Fruit fly (Drosophila melanogaster) whole organism, adult: ENCODE results near the gene CG3345.

ENCODE experiments used
- CG11617 ChIP-seq: fragments of 200-800 bp; sonication (Bioruptor generic); optimal IDR thresholded peaks from 2 replicates; lab custom pipeline; 2017; ENCODE audit warnings: mild to moderate bottlenecking, missing biosample characterization, missing genetic modification reagents, missing genetic modification characterization
- CG14711 ChIP-seq: fragments of 200-800 bp; sonication (Bioruptor generic); optimal IDR thresholded peaks from 2 replicates; lab custom pipeline; 2018; ENCODE audit warnings: missing biosample characterization, mild to moderate bottlenecking, missing genetic modification characterization, moderate library complexity
- CG1620 ChIP-seq: fragments of 200-800 bp; sonication (Bioruptor generic); optimal IDR thresholded peaks from 2 replicates; lab custom pipeline; 2016; ENCODE audit warnings: missing biosample characterization, missing genetic modification characterization
- CG5204 ChIP-seq: fragments of 200-800 bp; sonication (Bioruptor generic); optimal IDR thresholded peaks from 2 replicates; lab custom pipeline; 2016; ENCODE audit warnings: missing biosample characterization, missing genetic modification characterization
- Hr96 ChIP-seq: fragments of 200-800 bp; sonication (Bioruptor generic); optimal IDR thresholded peaks from 2 replicates; lab custom pipeline; 2016; ENCODE audit warnings: missing biosample characterization, missing genetic modification characterization

DNA sequence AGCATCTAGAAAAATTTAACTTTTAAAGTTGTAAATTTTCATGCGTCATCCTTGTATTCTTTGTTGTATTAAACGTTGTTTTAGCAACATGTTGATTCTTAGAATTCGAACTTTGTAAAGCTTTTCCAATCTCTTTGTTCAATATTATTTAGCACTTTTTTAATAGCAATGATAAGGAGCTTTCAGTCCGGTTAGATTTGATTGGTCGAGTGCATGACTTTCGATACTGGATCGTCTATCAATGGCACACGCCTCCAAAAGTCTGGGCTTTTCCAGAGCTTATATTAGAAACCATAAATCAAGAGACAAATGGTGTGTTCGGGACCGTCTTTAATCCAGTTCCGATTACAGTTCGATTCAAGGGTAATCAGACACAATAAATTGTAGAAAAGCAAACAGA lies 50.9 kb downstream of the CG3345 start:
- no peak for TF ChIP-seq Hr96 (GFP tag; lab: Kevin White, UChicago)
- TF ChIP-seq CG5204 (GFP tag; lab: Kevin White, UChicago), result no peak
- no peak for TF ChIP-seq CG14711
- TF ChIP-seq CG1620 (GFP tag; lab: Kevin White, UChicago), result no peak
- TF ChIP-seq CG11617 (GFP tag; lab: Kevin White, UChicago), result no peak
